Fruit fly (Drosophila melanogaster) S2 (cell line): Measurements from ENCODE around the gene CG5639.

ENCODE experiments used
- CG8478 ChIP-seq: fragments of >200 bp; optimal IDR thresholded peaks from 2 replicates; lab custom pipeline; 2018
- CTCF ChIP-seq, 2 experiments: fragments of >200 bp; optimal IDR thresholded peaks; 2 replicates each; lab custom pipeline; 2018

DNA sequence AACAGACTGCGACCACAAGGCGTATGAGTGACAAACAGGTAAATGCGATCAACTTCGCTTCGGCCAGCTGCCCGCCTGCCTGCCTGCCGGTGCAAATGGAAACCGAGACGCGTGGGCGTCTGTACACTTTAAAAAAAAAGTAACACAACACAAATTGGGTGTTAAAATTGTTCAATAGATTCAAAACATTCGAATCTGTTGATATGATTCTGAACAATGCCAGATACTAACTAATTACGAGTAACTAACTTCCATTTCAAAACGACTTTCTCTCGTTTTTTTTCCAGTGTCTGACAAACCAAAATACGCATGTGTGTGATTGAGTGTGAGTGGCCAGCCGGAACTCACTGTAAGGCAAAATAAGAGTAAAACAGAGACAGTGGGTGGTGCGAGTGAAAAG is 26.2 kb downstream of the CG5639 start:
- TF ChIP-seq CTCF (optimal IDR thresholded peaks at IDR 0.05; lab: Kevin White, UChicago) (no peak), CG8478 (no peak)
